In genomic region chr2L:7505976-7506375, dm6 we compare ENCODE assay signal across 1 fruit fly cellular context.
A peak's percentile ranks its signal among the peaks of the same experiment; 100 is the strongest.
TF ChIP-seq lines count a peak whose summit lies in the region.

No protein-coding gene starts in this region.

TF ChIP-seq in whole organism, embryonic, 481 proteins besides CTCF, POLR2A, EP300 and RAD21 (continued from another document):
- TF ChIP-seq CG10979 (tag; optimal IDR thresholded peaks at IDR 0.05; lab: Kevin White, UChicago) = peak; percentile 2
- TF ChIP-seq CG2199 (GFP tag; IDR thresholded peaks at IDR 0.05; lab: Robert Waterston, UW) = 0 out of 3 replicates have a peak, but pooled peaks have one; percentile 65
- TF ChIP-seq Med (GFP tag; lab: Kevin White, UChicago) = no peak
- TF ChIP-seq CG4404 (GFP tag; IDR thresholded peaks at IDR 0.05; lab: Robert Waterston, UW) = no peak
- TF ChIP-seq da (GFP tag; optimal IDR thresholded peaks at IDR 0.05; lab: Kevin White, UChicago) = no peak
- no peak for TF ChIP-seq Hr3 (GFP tag; optimal IDR thresholded peaks at IDR 0.05; lab: Kevin White, UChicago)
- TF ChIP-seq bbx (GFP tag; IDR thresholded peaks at IDR 0.05; lab: Robert Waterston, UW; ENCODE audit: partially characterized antibody) = no peak
- TF ChIP-seq C15 (GFP tag; IDR thresholded peaks at IDR 0.05; lab: Robert Waterston, UW) = no peak
- TF ChIP-seq Bgb (GFP tag; IDR thresholded peaks at IDR 0.05; lab: Robert Waterston, UW; ENCODE audit: partially characterized antibody) = no peak
- no peak for TF ChIP-seq ken (GFP tag; IDR thresholded peaks at IDR 0.05; lab: Robert Waterston, UW)
- TF ChIP-seq ci (GFP tag; IDR thresholded peaks at IDR 0.05; lab: Robert Waterston, UW) = no peak
- TF ChIP-seq CG12219 (GFP tag; optimal IDR thresholded peaks at IDR 0.05; lab: Kevin White, UChicago) = no peak
- no peak for TF ChIP-seq bsh (GFP tag; optimal IDR thresholded peaks at IDR 0.05; lab: Kevin White, UChicago)
- no peak for TF ChIP-seq lab (GFP tag; optimal IDR thresholded peaks at IDR 0.05; lab: Kevin White, UChicago)
- peak; percentile 22 for TF ChIP-seq dmrt99B (tag; optimal IDR thresholded peaks at IDR 0.05; lab: Kevin White, UChicago)
- no peak for TF ChIP-seq so (GFP tag; IDR thresholded peaks at IDR 0.05; lab: Robert Waterston, UW)
- no peak for TF ChIP-seq sd (tag; optimal IDR thresholded peaks at IDR 0.05; lab: Kevin White, UChicago)
- no peak for TF ChIP-seq CG13894 (tag; optimal IDR thresholded peaks at IDR 0.05; lab: Kevin White, UChicago)
- TF ChIP-seq jing (GFP tag; optimal IDR thresholded peaks at IDR 0.05; lab: Kevin White, UChicago) = no peak
- no peak for TF ChIP-seq CG9215 (GFP tag; IDR thresholded peaks at IDR 0.05; lab: Robert Waterston, UW)
- no peak for TF ChIP-seq z (GFP tag; IDR thresholded peaks at IDR 0.05; lab: Robert Waterston, UW)
- TF ChIP-seq repo (GFP tag; optimal IDR thresholded peaks at IDR 0.05; lab: Kevin White, UChicago) = no peak
- no peak for TF ChIP-seq Lhr (GFP tag; optimal IDR thresholded peaks at IDR 0.05; lab: Kevin White, UChicago)
- no peak for TF ChIP-seq CG16815 (GFP tag; optimal IDR thresholded peaks at IDR 0.05; lab: Kevin White, UChicago)
